Worm (Caenorhabditis elegans) whole organism, late embryonic: ENCODE measurements around the gene clec-167.

Experiments
- ahr-1 ChIP-seq: sonication (generic microtip); optimal IDR thresholded peaks from 2 replicates; lab custom pipeline; 2016; ENCODE audit warnings: missing genetic modification characterization, missing compliant biosample characterization
- ceh-14 ChIP-seq: sonication (generic microtip); optimal IDR thresholded peaks from 2 replicates; lab custom pipeline; 2016; ENCODE audit warnings: missing genotype, missing genetic modification characterization, missing compliant biosample characterization
- ceh-48 ChIP-seq: sonication (generic microtip); optimal IDR thresholded peaks from 2 replicates; lab custom pipeline; 2016; ENCODE audit warnings: missing genetic modification characterization, inconsistent platforms, missing compliant biosample characterization
- dmd-4 ChIP-seq: sonication (generic microtip); optimal IDR thresholded peaks from 2 replicates; lab custom pipeline; 2016; ENCODE audit warnings: borderline replicate concordance, missing genetic modification characterization, missing compliant biosample characterization
- hlh-8 ChIP-seq: sonication (generic microtip); optimal IDR thresholded peaks from 2 replicates; lab custom pipeline; 2016; ENCODE audit warnings: missing genotype, missing genetic modification characterization, missing compliant biosample characterization
- nhr-11 ChIP-seq: fragments of 150-350 bp; optimal IDR thresholded peaks from 2 replicates; lab custom pipeline; 2014; ENCODE audit warnings: missing biosample characterization, missing genetic modification characterization
- pag-3 ChIP-seq: sonication (generic microtip); optimal IDR thresholded peaks from 2 replicates; lab custom pipeline; 2016; ENCODE audit warnings: missing compliant biosample characterization, missing genetic modification characterization, borderline replicate concordance
- pha-4 ChIP-seq: fragments of 150-350 bp; optimal IDR thresholded peaks from 2 replicates; lab custom pipeline; 2018; ENCODE audit warnings: missing biosample characterization, missing genetic modification reagents, missing genetic modification characterization
- tbx-2 ChIP-seq: sonication (generic microtip); optimal IDR thresholded peaks from 2 replicates; lab custom pipeline; 2016; ENCODE audit warnings: missing genetic modification characterization, missing compliant biosample characterization
- ttx-3 ChIP-seq: sonication (generic microtip); optimal IDR thresholded peaks from 2 replicates; lab custom pipeline; 2016; ENCODE audit warnings: missing genetic modification reagents, missing genetic modification characterization, missing compliant biosample characterization
- unc-3 ChIP-seq, 2 experiments: fragments of 200-800 bp in 1 of 2; sonication (Bioruptor generic) in 1 of 2; sonication (generic microtip) in 1 of 2; conservative IDR thresholded peaks in 1 of 2; optimal IDR thresholded peaks in 1 of 2; 2 replicates each; pipeline versions ENCODE4 v1.3.6 to Lab custom; 2016 to 2022; ENCODE audit warnings: missing compliant biosample characterization in 2 of 2, missing genetic modification characterization in 2 of 2, missing genetic modification reagents in 1 of 2

DNA sequence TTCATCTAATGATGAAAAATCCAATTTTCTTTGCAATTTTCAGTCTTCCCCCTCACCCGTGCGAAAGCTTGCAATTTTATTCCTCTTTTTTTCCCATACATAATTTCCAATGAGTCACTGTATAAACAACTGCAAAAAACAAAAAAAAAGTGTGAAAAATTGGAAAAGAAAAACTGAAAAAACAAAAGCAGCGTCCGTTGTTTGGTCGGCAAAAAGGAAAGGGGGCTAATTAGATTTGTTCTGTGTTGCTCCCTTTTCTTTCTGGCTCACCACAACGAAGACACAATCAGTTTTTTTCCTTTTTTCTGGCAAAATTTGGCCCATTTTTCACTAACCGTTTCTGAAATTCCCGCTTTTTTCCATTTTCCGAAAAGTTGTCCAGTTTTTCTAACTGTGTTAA, 43.2 kb downstream of the clec-167 start:
- no peak for TF ChIP-seq ahr-1 (tag; lab: Kevin White, UChicago)
- no peak for TF ChIP-seq ttx-3
- TF ChIP-seq ceh-48 (tag; lab: Kevin White, UChicago) = no peak
- TF ChIP-seq pha-4 (tag; lab: Kevin White, UChicago) = no peak
- TF ChIP-seq dmd-4 (tag; lab: Kevin White, UChicago) = no peak
- no peak for TF ChIP-seq unc-3 (GFP tag; conservative IDR thresholded peaks at IDR 0.05; lab: Robert Waterston, UW)
- TF ChIP-seq unc-3 (tag; optimal IDR thresholded peaks at IDR 0.05; lab: Kevin White, UChicago) = no peak
- no peak for TF ChIP-seq nhr-11
- TF ChIP-seq hlh-8 (tag; lab: Kevin White, UChicago) = no peak
- no peak for TF ChIP-seq ceh-14 (tag; lab: Kevin White, UChicago)
- no peak for TF ChIP-seq tbx-2 (tag; lab: Kevin White, UChicago)
- TF ChIP-seq pag-3 (tag; lab: Kevin White, UChicago) = no peak
